Worm (Caenorhabditis elegans): ENCODE results near the gene ugt-64.

DNA sequence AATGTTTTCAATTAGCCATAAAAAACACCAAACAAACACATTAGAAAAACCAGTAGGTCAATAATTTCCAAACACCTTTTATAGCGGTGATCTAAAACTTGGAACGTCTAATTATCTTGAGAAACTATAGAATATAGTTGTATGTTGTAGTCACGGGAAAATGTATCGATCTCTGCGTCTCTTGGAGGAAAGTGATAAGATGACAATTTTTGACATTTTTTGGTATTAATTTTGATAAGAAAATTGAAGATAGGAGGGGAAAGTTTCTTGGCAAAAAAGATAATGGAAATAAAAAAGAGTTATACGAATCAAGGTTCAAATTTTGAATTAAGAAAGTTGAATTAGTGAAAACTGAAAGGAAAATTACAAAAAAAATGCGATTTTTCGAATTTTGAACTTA lies 407 bp downstream of the ugt-64 start:
- TF ChIP-seq ref-1 (GFP tag; conservative IDR thresholded peaks at IDR 0.05): no peak
- TF ChIP-seq ztf-23 (GFP tag; IDR thresholded peaks at IDR 0.05): no peak
- no peak for TF ChIP-seq klf-2 (GFP tag; conservative IDR thresholded peaks at IDR 0.05)
- TF ChIP-seq flt-1 (GFP tag; IDR thresholded peaks at IDR 0.05): no peak
- TF ChIP-seq med-1 (GFP tag; optimal IDR thresholded peaks at IDR 0.05; ENCODE audit: insufficient read depth): no peak

Data from whole organism, midembryonic.